Worm (Caenorhabditis elegans): ENCODE results near the gene chil-27.
"Not testable (repeated sequence)": the region's sequence is repeated elsewhere in the genome, so short reads cannot be mapped to it uniquely, and the experiment has no call there.

chil-27 gene

DNA sequence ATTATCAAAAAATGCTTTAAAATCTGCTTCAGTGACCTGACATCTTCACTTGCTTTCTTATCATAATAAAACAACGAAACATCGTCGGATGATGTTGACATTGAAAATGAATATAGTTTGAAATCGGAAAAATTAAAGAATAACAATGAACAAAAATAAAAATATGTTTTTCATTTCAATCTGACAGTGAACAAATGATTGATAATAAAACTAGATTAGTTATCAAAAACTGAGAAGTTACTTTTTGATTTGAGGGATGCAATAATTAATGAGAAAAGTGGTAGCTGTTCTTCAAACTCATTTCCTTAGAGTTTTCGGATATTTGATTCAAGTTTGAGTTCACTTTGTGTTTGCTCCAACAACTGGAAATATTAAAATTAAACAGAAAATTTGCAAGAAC, 34.1 kb upstream of the chil-27 start, which contains the start of gene chil-15:
Gene chil-15, minus strand, starts transcription at position 101 of the 400 bp plus-strand sequence.
- TF ChIP-seq lin-13 (GFP tag; optimal IDR thresholded peaks at IDR 0.05) = no peak

DNA sequence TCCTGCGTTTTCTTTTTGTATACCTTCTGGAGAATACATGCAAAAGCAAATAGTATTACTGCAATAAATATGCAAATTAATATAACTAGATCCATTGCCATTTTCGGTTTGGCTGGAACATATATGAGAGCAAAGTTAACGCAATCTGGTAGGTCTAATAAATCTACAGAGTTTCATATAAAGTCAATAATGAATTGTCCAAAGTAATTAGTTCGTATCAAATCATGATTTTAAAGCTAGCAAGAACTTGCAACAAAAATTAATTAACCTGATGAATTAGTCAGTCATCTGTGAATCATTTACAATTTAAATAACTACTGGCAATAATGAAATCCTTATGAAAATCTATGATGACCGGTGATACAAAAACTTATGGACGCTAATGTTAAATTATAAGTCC, 32.3 kb upstream of the chil-27 start, which contains the start of gene R09D1.13:
Gene R09D1.13, minus strand, starts transcription at position 101 of the 400 bp plus-strand sequence.
- TF ChIP-seq sox-4 (tag; optimal IDR thresholded peaks at IDR 0.05) (no peak), F16B12.6 (tag; optimal IDR thresholded peaks at IDR 0.05) (no peak), rnt-1 (tag; optimal IDR thresholded peaks at IDR 0.05) (no peak), aha-1 (tag; optimal IDR thresholded peaks at IDR 0.05) (no peak), irx-1 (tag; optimal IDR thresholded peaks at IDR 0.05) (no peak), blmp-1 (tag; optimal IDR thresholded peaks at IDR 0.05) (no peak), grh-1 (GFP tag; IDR thresholded peaks at IDR 0.05) (no peak), mef-2 (tag; optimal IDR thresholded peaks at IDR 0.05) (no peak), nhr-237 (tag; optimal IDR thresholded peaks at IDR 0.05) (no peak), nhr-20 (tag; optimal IDR thresholded peaks at IDR 0.05) (no peak), mep-1 (tag; optimal IDR thresholded peaks at IDR 0.05) (no peak)

DNA sequence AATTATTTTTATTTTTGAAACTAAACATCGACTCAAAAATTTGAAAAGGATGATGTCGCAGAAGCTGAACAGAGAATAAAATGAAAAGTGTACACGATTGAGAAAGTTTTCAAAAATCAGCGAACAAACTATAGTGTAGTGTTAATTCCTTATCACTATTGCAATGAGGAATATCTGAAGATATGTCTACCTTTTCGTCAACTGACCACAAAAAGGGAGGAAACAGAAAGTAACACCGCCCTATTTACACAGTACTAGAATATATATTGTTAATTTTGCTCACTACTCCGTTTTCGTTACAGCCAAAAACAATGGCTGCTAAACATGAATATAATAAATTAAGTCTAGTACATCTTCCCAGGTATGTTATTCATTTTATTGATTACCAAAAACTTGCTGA, 29.7 kb upstream of the chil-27 start, which contains the start of gene chil-18:
Gene chil-18, plus strand, starts transcription at position 301 of the 400 bp plus-strand sequence.
- TF ChIP-seq nhr-20 (tag; optimal IDR thresholded peaks at IDR 0.05) (peak; percentile 12), swsn-7 (tag; optimal IDR thresholded peaks at IDR 0.05) (no peak)

DNA sequence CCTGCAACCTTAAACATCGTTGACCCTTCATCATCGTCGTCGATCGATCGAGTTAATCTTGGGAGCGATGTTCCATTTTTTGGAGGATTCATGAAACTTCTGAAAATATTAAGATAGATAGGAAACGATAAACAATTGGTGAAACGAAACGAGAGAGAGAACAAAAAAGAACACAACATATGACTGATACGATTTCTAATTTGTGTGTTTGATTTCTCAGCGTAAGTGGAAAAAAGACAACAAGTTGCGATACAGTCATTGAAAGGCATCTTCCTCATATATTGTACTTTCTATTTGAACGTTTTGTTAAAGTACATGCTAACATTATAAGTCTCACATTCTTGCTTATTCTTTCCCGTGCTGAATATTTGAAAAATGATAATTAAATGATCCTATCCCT, 25.5 kb upstream of the chil-27 start, which contains the start of gene R09D1.12:
Gene R09D1.12, minus strand, starts transcription at position 101 of the 400 bp plus-strand sequence.
- TF ChIP-seq C34B4.2 (tag; optimal IDR thresholded peaks at IDR 0.05); pag-3 (tag; optimal IDR thresholded peaks at IDR 0.05; ENCODE audit: borderline replicate concordance, insufficient read depth); tbx-2 (tag; optimal IDR thresholded peaks at IDR 0.05): not testable (repeated sequence)

DNA sequence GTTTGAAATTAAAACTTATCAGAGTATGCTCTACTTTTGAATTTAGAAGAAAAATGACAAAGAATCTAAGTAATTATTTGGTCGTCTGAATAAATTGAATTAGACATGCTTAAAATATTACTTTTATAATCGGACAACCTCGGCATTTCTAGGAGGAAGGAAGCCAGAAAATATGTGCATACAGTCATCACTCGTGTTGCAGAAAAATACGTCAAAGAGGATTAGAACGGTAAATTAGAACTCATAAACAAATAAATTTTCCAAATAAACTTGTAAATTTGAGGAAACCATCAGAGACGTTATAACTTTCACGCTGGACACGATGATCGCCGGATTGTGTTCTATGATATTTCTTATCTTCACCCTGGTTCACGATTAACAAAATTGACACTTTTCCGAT, 23.4 kb upstream of the chil-27 start, which contains the start of gene chil-19:
Gene chil-19, minus strand, starts transcription at position 101 of the 400 bp plus-strand sequence.
- TF ChIP-seq efl-3 (GFP tag; optimal IDR thresholded peaks at IDR 0.05) = no peak
- TF ChIP-seq efl-1 (optimal IDR thresholded peaks at IDR 0.05) = no peak
- peak in 1 of 2 experiments; percentile 5 for TF ChIP-seq efl-1 (GFP tag; optimal IDR thresholded peaks at IDR 0.05 in 1 of 2)

DNA sequence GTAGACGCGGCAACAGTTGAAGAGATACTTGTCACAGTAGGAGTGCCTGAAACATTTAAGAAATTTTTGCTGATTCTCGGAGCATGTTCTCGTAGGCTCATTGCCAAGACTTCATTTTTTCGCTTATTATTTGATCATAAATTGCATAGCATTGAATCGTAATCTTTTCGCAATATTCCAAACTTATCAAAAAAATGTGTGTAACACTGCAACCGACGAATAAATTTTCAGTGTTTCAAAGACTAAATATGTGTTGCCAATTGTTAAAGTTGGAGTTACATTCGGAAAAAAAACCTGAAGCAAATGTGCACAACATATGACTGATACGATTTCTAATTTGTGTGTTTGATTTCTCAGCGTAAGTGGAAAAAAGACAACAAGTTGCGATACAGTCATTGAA, 18.2 kb upstream of the chil-27 start, which contains the start of gene R09D1.14:
Gene R09D1.14, minus strand, starts transcription at position 101 of the 400 bp plus-strand sequence.
- not testable (repeated sequence) for TF ChIP-seq nhr-76 (tag; optimal IDR thresholded peaks at IDR 0.05); irx-1 (tag; optimal IDR thresholded peaks at IDR 0.05); ces-1 (GFP tag; optimal IDR thresholded peaks at IDR 0.05)

DNA sequence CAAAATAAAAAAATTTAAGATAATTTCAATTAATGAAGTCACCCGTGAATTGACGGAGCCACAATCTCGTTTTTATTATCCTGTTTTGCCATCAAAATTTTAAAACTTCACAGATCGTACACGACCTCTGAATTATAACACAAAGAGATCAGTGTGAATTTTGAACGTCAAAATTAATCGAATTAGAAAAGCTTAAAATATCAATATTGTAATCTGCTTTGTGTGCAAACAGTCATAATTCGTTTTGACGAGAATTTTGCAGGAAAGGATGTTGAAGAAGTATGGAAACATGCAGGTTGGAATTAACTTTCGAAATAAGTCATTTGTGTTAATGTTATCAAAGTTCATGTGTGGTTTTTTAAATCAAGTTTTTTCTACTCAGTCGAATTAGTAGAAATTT, 15.8 kb upstream of the chil-27 start, which contains the start of gene chil-21:
Gene chil-21, minus strand, starts transcription at position 101 of the 400 bp plus-strand sequence.
- not testable (repeated sequence) for TF ChIP-seq hpl-2 (GFP tag; optimal IDR thresholded peaks at IDR 0.05); C04F5.9 (tag; optimal IDR thresholded peaks at IDR 0.05); lin-35 (GFP tag; optimal IDR thresholded peaks at IDR 0.05)

DNA sequence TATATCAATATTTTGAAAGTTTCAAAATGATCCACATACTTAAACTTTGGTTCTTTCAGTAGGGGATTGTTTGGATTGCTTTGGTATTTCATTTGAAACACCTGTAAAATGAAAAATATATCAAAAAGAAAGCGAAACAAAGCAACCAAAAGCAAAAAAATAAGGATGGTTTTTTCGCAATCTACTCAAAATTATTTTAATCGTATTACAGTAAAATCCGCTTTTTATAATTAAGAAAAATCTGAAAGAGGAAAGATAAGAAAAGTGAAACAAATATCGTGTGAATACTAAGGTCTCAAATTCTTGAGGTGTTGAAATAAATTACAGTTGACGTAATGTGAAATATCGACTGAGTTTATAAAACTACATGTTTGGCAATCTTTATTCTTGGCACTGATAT, 11.6 kb upstream of the chil-27 start, which contains the start of gene chil-22:
Gene chil-22, minus strand, starts transcription at position 101 of the 400 bp plus-strand sequence.
- no peak for TF ChIP-seq ceh-8 (GFP tag; optimal IDR thresholded peaks at IDR 0.05)
- TF ChIP-seq skn-1 (tag; optimal IDR thresholded peaks at IDR 0.05) = no peak
- no peak for TF ChIP-seq ztf-11 (tag; optimal IDR thresholded peaks at IDR 0.05)
- TF ChIP-seq tlp-1 (tag; optimal IDR thresholded peaks at IDR 0.05) = no peak
- no peak for TF ChIP-seq zip-4 (GFP tag; optimal IDR thresholded peaks at IDR 0.05)
- TF ChIP-seq blmp-1 (tag; optimal IDR thresholded peaks at IDR 0.05) = no peak
- no peak for TF ChIP-seq unc-86 (tag; optimal IDR thresholded peaks at IDR 0.05)
- no peak for TF ChIP-seq vab-15 (tag; optimal IDR thresholded peaks at IDR 0.05)
- TF ChIP-seq lir-3 (tag; optimal IDR thresholded peaks at IDR 0.05; ENCODE audit: poor library complexity) = no peak
- TF ChIP-seq mef-2 (tag; optimal IDR thresholded peaks at IDR 0.05) = no peak
- no peak for TF ChIP-seq sptf-1 (tag; optimal IDR thresholded peaks at IDR 0.05)
- no peak for TF ChIP-seq isw-1 (GFP tag; IDR thresholded peaks at IDR 0.05)
- no peak for TF ChIP-seq lin-14 (GFP tag; optimal IDR thresholded peaks at IDR 0.05)
- no peak for TF ChIP-seq nhr-47 (tag; optimal IDR thresholded peaks at IDR 0.05)
- no peak for TF ChIP-seq fkh-4 (tag; optimal IDR thresholded peaks at IDR 0.05; ENCODE audit: borderline replicate concordance)
- no peak for TF ChIP-seq nhr-11 (tag; optimal IDR thresholded peaks at IDR 0.05)
- TF ChIP-seq nhr-28 (tag; optimal IDR thresholded peaks at IDR 0.05) = no peak
- no peak for TF ChIP-seq unc-62 (GFP tag; optimal IDR thresholded peaks at IDR 0.05)

Data from whole organism, L1 larva.